Worm (Caenorhabditis elegans) whole organism, L2 larva: ENCODE measurements around the gene C45G9.2.

ENCODE experiments used
- C34F6.9 ChIP-seq: fragments of 150-350 bp; optimal IDR thresholded peaks from 2 replicates; lab custom pipeline; 2014; ENCODE audit warnings: missing biosample characterization, missing genetic modification characterization
- F13H6.1 ChIP-seq: sonication (generic microtip); optimal IDR thresholded peaks from 2 replicates; lab custom pipeline; 2016; ENCODE audit warnings: missing genetic modification characterization, missing compliant biosample characterization
- R02D3.7 ChIP-seq: fragments of 150-350 bp; optimal IDR thresholded peaks from 2 replicates; lab custom pipeline; 2014; ENCODE audit warnings: missing biosample characterization, missing genetic modification characterization
- Y55F3AM.14 ChIP-seq: fragments of 200-800 bp; sonication (Bioruptor generic); optimal IDR thresholded peaks from 2 replicates; lab custom pipeline; 2018; ENCODE audit warnings: mild to moderate bottlenecking, missing genetic modification characterization, missing compliant biosample characterization
- ZK546.5 ChIP-seq: sonication (generic microtip); optimal IDR thresholded peaks from 2 replicates; lab custom pipeline; 2017; ENCODE audit warnings: missing biosample characterization, missing genetic modification characterization
- alr-1 ChIP-seq: fragments of 150-350 bp; optimal IDR thresholded peaks from 2 replicates; lab custom pipeline; 2014; ENCODE audit warnings: missing biosample characterization, missing genetic modification characterization
- aly-2 ChIP-seq: fragments of 150-350 bp; optimal IDR thresholded peaks from 2 replicates; lab custom pipeline; 2014; ENCODE audit warnings: missing biosample characterization, missing genetic modification characterization
- ama-1 ChIP-seq: fragments of 150-350 bp; optimal IDR thresholded peaks from 2 replicates; lab custom pipeline; 2018; ENCODE audit warnings: inconsistent platforms
- blmp-1 ChIP-seq: sonication (generic microtip); optimal IDR thresholded peaks from 2 replicates; lab custom pipeline; 2017; ENCODE audit warnings: missing genetic modification characterization, mild to moderate bottlenecking, missing compliant biosample characterization, antibody characterized with exemption, moderate library complexity; ENCODE audit not compliant: insufficient read depth
- ceh-82 ChIP-seq: fragments of 150-350 bp; optimal IDR thresholded peaks from 2 replicates; lab custom pipeline; 2014; ENCODE audit warnings: missing biosample characterization, missing genetic modification characterization
- crh-2 ChIP-seq: sonication (generic microtip); optimal IDR thresholded peaks from 2 replicates; lab custom pipeline; 2017; ENCODE audit warnings: missing biosample characterization, missing genetic modification characterization
- dmd-4 ChIP-seq: sonication (generic microtip); optimal IDR thresholded peaks from 2 replicates; lab custom pipeline; 2017; ENCODE audit warnings: missing biosample characterization, missing genetic modification characterization
- egl-27 ChIP-seq: sonication (generic microtip); optimal IDR thresholded peaks from 3 replicates; lab custom pipeline; 2017; ENCODE audit warnings: missing biosample characterization, missing genetic modification reagents, missing genetic modification characterization
- elt-1 ChIP-seq: fragments of 150-350 bp; optimal IDR thresholded peaks from 2 replicates; lab custom pipeline; 2014; ENCODE audit warnings: missing biosample characterization, missing genetic modification characterization
- elt-3 ChIP-seq: sonication (generic microtip); optimal IDR thresholded peaks from 2 replicates; lab custom pipeline; 2017; ENCODE audit warnings: missing biosample characterization, missing genetic modification characterization
- fos-1 ChIP-seq: fragments of 150-350 bp; optimal IDR thresholded peaks from 2 replicates; lab custom pipeline; 2014; ENCODE audit warnings: missing biosample characterization, missing genetic modification characterization
- gmeb-1 ChIP-seq: fragments of 150-350 bp; optimal IDR thresholded peaks from 2 replicates; lab custom pipeline; 2014; ENCODE audit warnings: missing biosample characterization, missing genetic modification characterization
- lin-11 ChIP-seq: fragments of 150-350 bp; sonication (generic microtip); optimal IDR thresholded peaks from 2 replicates; lab custom pipeline; 2014; ENCODE audit warnings: missing biosample characterization, missing genetic modification characterization, inconsistent platforms, mixed read lengths
- lin-13 ChIP-seq: fragments of 150-350 bp; optimal IDR thresholded peaks from 2 replicates; lab custom pipeline; 2014; ENCODE audit warnings: missing biosample characterization, missing genetic modification reagents, missing genetic modification characterization
- lin-39 ChIP-seq: fragments of 150-350 bp; optimal IDR thresholded peaks from 2 replicates; lab custom pipeline; 2014; ENCODE audit warnings: missing biosample characterization, missing genetic modification reagents, missing genetic modification characterization
- lsy-2 ChIP-seq, 2 experiments: fragments of 150-350 bp in 1 of 2; sonication (generic microtip) in 1 of 2; optimal IDR thresholded peaks; 2 replicates each; lab custom pipeline; 2014 to 2017; ENCODE audit warnings: missing biosample characterization in 2 of 2, missing genetic modification characterization in 2 of 2
- mab-5 ChIP-seq: fragments of 150-350 bp; optimal IDR thresholded peaks from 2 replicates; lab custom pipeline; 2014; ENCODE audit warnings: missing biosample characterization, missing genetic modification characterization
- mbf-1 ChIP-seq: sonication (generic microtip); optimal IDR thresholded peaks from 2 replicates; lab custom pipeline; 2017; ENCODE audit warnings: missing biosample characterization, missing genetic modification characterization
- mdl-1 ChIP-seq, 2 experiments: fragments of 150-350 bp in 1 of 2; sonication (generic microtip) in 1 of 2; optimal IDR thresholded peaks; 2 replicates each; lab custom pipeline; 2017; ENCODE audit warnings: missing biosample characterization in 2 of 2, missing genetic modification characterization in 2 of 2
- nhr-10 ChIP-seq: sonication (generic microtip); optimal IDR thresholded peaks from 2 replicates; lab custom pipeline; 2017; ENCODE audit warnings: missing biosample characterization, missing genetic modification characterization
- nhr-11 ChIP-seq: fragments of 150-350 bp; optimal IDR thresholded peaks from 2 replicates; lab custom pipeline; 2014; ENCODE audit warnings: missing biosample characterization, missing genetic modification characterization
- nhr-12 ChIP-seq: fragments of 150-350 bp; optimal IDR thresholded peaks from 2 replicates; lab custom pipeline; 2014; ENCODE audit warnings: missing biosample characterization, missing genetic modification characterization
- nhr-129 ChIP-seq: fragments of 150-350 bp; optimal IDR thresholded peaks from 2 replicates; lab custom pipeline; 2014; ENCODE audit warnings: missing biosample characterization, missing genetic modification characterization
- nhr-21 ChIP-seq: fragments of 150-350 bp; optimal IDR thresholded peaks from 2 replicates; lab custom pipeline; 2014; ENCODE audit warnings: missing biosample characterization, missing genetic modification characterization
- nhr-23 ChIP-seq: fragments of 150-350 bp; optimal IDR thresholded peaks from 2 replicates; lab custom pipeline; 2014; ENCODE audit warnings: missing biosample characterization, missing genetic modification reagents, missing genetic modification characterization
- nhr-237 ChIP-seq: fragments of 150-350 bp; optimal IDR thresholded peaks from 2 replicates; lab custom pipeline; 2014; ENCODE audit warnings: missing biosample characterization, missing genetic modification characterization
- nhr-25 ChIP-seq: fragments of 150-350 bp; sonication (generic microtip); optimal IDR thresholded peaks from 3 replicates; lab custom pipeline; 2014; ENCODE audit warnings: missing biosample characterization, missing genetic modification characterization
- nhr-6 ChIP-seq: fragments of 150-350 bp; optimal IDR thresholded peaks from 2 replicates; lab custom pipeline; 2014; ENCODE audit warnings: missing biosample characterization, missing genetic modification characterization
- nhr-77 ChIP-seq: fragments of 150-350 bp; optimal IDR thresholded peaks from 2 replicates; lab custom pipeline; 2014; ENCODE audit warnings: missing biosample characterization, missing genetic modification characterization
- peb-1 ChIP-seq: fragments of 150-350 bp; optimal IDR thresholded peaks from 2 replicates; lab custom pipeline; 2014; ENCODE audit warnings: missing biosample characterization, missing genetic modification characterization
- sem-4 ChIP-seq: fragments of 150-350 bp; optimal IDR thresholded peaks from 2 replicates; lab custom pipeline; 2014; ENCODE audit warnings: missing biosample characterization, missing genetic modification reagents, missing genetic modification characterization
- skn-1 ChIP-seq: sonication (generic microtip); optimal IDR thresholded peaks from 2 replicates; lab custom pipeline; 2017; ENCODE audit warnings: missing biosample characterization, missing genetic modification characterization
- sma-3 ChIP-seq: sonication (generic microtip); optimal IDR thresholded peaks from 2 replicates; lab custom pipeline; 2016; ENCODE audit warnings: missing genetic modification reagents, missing genetic modification characterization, missing compliant biosample characterization
- sma-9 ChIP-seq, 2 experiments: fragments of 150-350 bp in 1 of 2; sonication (generic microtip) in 1 of 2; optimal IDR thresholded peaks; 2 replicates each; lab custom pipeline; 2014 to 2016; ENCODE audit warnings: missing genetic modification characterization in 2 of 2, mild to moderate bottlenecking in 1 of 2, missing biosample characterization in 1 of 2, missing compliant biosample characterization in 1 of 2, missing genetic modification reagents in 1 of 2, moderate library complexity in 1 of 2
- snpc-4 ChIP-seq: fragments of 150-350 bp; optimal IDR thresholded peaks from 2 replicates; lab custom pipeline; 2014; ENCODE audit warnings: missing biosample characterization, missing genetic modification characterization
- unc-39 ChIP-seq: fragments of 150-350 bp; optimal IDR thresholded peaks from 2 replicates; lab custom pipeline; 2014; ENCODE audit warnings: missing biosample characterization, missing genetic modification characterization
- unc-55 ChIP-seq: fragments of 150-350 bp; sonication (generic microtip); optimal IDR thresholded peaks from 3 replicates; lab custom pipeline; 2014; ENCODE audit warnings: missing biosample characterization, missing genetic modification reagents, missing genetic modification characterization
- unc-62 ChIP-seq: fragments of 150-350 bp; optimal IDR thresholded peaks from 2 replicates; lab custom pipeline; 2014; ENCODE audit warnings: missing biosample characterization, missing genetic modification reagents, missing genetic modification characterization
- zag-1 ChIP-seq: fragments of 150-350 bp; optimal IDR thresholded peaks from 2 replicates; lab custom pipeline; 2014; ENCODE audit warnings: missing biosample characterization, missing genetic modification characterization
- ztf-1 ChIP-seq: fragments of 200-800 bp; sonication (Bioruptor generic); conservative IDR thresholded peaks from 2 replicates; pipeline ENCODE4 v1.3.6; 2022; ENCODE audit warnings: missing genetic modification characterization, missing compliant biosample characterization
- ztf-11 ChIP-seq: sonication (generic microtip); optimal IDR thresholded peaks from 2 replicates; lab custom pipeline; 2017; ENCODE audit warnings: missing biosample characterization, missing genetic modification characterization
- ztf-4 ChIP-seq: fragments of 150-350 bp; optimal IDR thresholded peaks from 2 replicates; lab custom pipeline; 2014; ENCODE audit warnings: missing biosample characterization, missing genetic modification characterization

Gene C45G9.2

DNA sequence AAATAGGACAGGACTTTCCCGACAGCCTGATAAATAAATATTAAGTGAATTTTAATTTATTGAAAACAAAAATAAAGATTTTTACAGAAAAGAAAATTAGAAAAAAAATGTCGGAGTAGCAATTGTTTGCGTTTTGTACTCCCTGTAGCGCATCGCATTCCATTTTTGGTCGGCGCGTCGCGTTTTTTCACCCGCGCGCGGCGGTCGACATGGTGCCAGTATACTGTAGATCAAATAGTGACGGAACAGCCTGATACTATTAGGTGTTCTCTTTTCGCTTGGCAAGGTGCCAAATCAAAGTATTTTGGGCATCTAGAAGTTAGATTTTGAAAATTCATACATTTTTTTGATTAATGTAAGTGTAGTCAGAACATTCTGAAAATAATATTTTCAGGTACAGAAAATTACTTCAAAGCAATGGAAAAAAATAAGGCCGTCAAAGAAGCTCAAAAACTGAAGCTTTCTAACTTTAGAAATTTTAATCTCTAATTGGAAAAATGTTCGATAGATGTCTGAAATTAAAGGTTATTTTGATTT lies 29.9 kb downstream of the C45G9.2 start:
- no peak for TF ChIP-seq ztf-11 (tag; lab: Kevin White, UChicago)
- TF ChIP-seq nhr-21 (tag; lab: Kevin White, UChicago) = no peak
- no peak for TF ChIP-seq nhr-237 (tag; lab: Kevin White, UChicago)
- TF ChIP-seq Y55F3AM.14 (GFP tag; lab: Kevin White, UChicago) = no peak
- no peak for TF ChIP-seq nhr-77 (tag; lab: Kevin White, UChicago)
- TF ChIP-seq gmeb-1 (tag; lab: Kevin White, UChicago) = no peak
- TF ChIP-seq snpc-4 (tag; lab: Kevin White, UChicago) = no peak

DNA sequence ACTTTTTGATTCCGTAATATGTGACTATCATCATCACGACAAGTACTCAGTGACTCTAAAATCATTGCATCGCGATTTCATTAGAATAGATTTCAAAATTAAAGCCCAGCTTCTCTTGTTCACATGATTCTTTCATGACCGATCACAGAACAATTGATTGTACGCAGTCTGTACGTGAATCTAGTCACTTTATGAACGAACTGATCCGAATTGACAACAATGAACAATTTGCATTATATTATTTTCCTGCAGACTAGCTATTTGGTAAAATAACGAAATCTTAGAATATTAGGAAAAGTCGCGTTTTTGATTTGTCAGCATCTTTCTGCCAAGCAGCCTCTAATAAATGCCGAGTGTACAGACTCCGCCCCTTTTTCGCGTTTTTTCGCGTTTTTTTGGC lies 30.6 kb downstream of the C45G9.2 start:
- TF ChIP-seq nhr-237 (tag; lab: Kevin White, UChicago) (no peak), ama-1 (lab: Kevin White, UChicago) (no peak), sma-3 (GFP tag; lab: Kevin White, UChicago) (no peak), lsy-2 (tag; optimal IDR thresholded peaks at IDR 0.05; lab: Kevin White, UChicago) (no peak), mab-5 (tag; lab: Kevin White, UChicago) (no peak), nhr-23 (tag; lab: Kevin White, UChicago) (no peak), zag-1 (tag; lab: Kevin White, UChicago) (no peak), nhr-11 (tag; lab: Kevin White, UChicago) (no peak), unc-62 (no peak), elt-3 (tag; lab: Kevin White, UChicago) (no peak), fos-1 (tag; lab: Kevin White, UChicago) (no peak), crh-2 (tag; lab: Kevin White, UChicago) (no peak)

DNA sequence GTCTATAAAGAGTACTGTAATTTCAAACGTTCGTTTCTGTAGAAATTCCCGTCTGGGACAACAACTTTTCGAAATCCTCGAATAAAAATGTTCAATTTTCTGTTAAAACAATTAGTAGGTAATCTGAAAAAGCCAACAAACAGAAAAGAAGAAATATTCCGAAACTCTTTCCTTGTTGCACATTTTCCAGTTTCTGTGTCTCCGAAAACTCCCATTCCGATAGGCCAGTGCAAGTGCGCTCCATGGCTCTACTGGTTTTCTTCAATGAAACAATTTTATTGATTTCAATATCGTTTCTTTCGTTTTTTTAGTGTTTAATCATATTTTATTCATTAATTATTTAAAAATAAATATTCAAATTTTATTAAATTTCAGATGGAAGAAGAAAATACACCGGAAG lies 33.8 kb downstream of the C45G9.2 start, which contains the start of gene F54D8.6:
TSS of gene F54D8.6 (plus strand) at position 370 of the 400 bp plus-strand sequence.
- TF ChIP-seq unc-39 (tag; lab: Kevin White, UChicago) (no peak), ztf-1 (GFP tag; lab: Robert Waterston, UW) (no peak), nhr-77 (tag; lab: Kevin White, UChicago) (no peak), lsy-2 (tag; optimal IDR thresholded peaks at IDR 0.05; lab: Kevin White, UChicago) (peak in 1 of 2 experiments; percentile 69), C34F6.9 (tag; lab: Kevin White, UChicago) (peak; percentile 83), nhr-6 (no peak), sma-9 (GFP tag; optimal IDR thresholded peaks at IDR 0.05; lab: Kevin White, UChicago) (peak; percentile 43), sma-9 (tag; optimal IDR thresholded peaks at IDR 0.05; lab: Kevin White, UChicago) (no peak), nhr-11 (tag; lab: Kevin White, UChicago) (no peak), mdl-1 (tag; optimal IDR thresholded peaks at IDR 0.05; lab: Kevin White, UChicago) (no peak), lin-11 (tag; lab: Kevin White, UChicago) (no peak), lin-13 (GFP tag; lab: Kevin White, UChicago) (peak; percentile 46), mab-5 (tag; lab: Kevin White, UChicago) (peak; percentile 2), F13H6.1 (tag; lab: Kevin White, UChicago) (no peak), nhr-10 (no peak), sem-4 (tag; lab: Kevin White, UChicago) (no peak), fos-1 (tag; lab: Kevin White, UChicago) (peak; percentile 30), dmd-4 (tag; lab: Kevin White, UChicago) (no peak), R02D3.7 (tag; lab: Kevin White, UChicago) (no peak), nhr-25 (peak; percentile 23), egl-27 (tag; lab: Kevin White, UChicago) (no peak), aly-2 (tag; lab: Kevin White, UChicago) (no peak), crh-2 (tag; lab: Kevin White, UChicago) (peak; percentile 35), unc-55 (peak; percentile 74), elt-1 (tag; lab: Kevin White, UChicago) (no peak), nhr-23 (tag; lab: Kevin White, UChicago) (no peak), ama-1 (lab: Kevin White, UChicago) (no peak), unc-62 (no peak), nhr-21 (tag; lab: Kevin White, UChicago) (no peak), mbf-1 (tag; lab: Kevin White, UChicago) (no peak), sma-3 (GFP tag; lab: Kevin White, UChicago) (peak; percentile 54), ceh-82 (tag; lab: Kevin White, UChicago) (no peak), lin-39 (tag; lab: Kevin White, UChicago) (no peak), skn-1 (tag; lab: Kevin White, UChicago) (no peak), ZK546.5 (no peak), alr-1 (tag; lab: Kevin White, UChicago) (no peak), peb-1 (tag; lab: Kevin White, UChicago) (no peak), gmeb-1 (tag; lab: Kevin White, UChicago) (peak; percentile 40), elt-3 (tag; lab: Kevin White, UChicago) (no peak), nhr-12 (tag; lab: Kevin White, UChicago) (no peak), ztf-11 (tag; lab: Kevin White, UChicago) (no peak), blmp-1 (no peak), Y55F3AM.14 (GFP tag; lab: Kevin White, UChicago) (no peak), snpc-4 (tag; lab: Kevin White, UChicago) (no peak), nhr-129 (no peak), nhr-237 (tag; lab: Kevin White, UChicago) (no peak), ztf-4 (no peak)
